Fruit fly (Drosophila melanogaster) whole organism, embryonic: Measurements from ENCODE around the gene CG3529.

ENCODE experiments used
- ATbp ChIP-seq: fragments of 200-800 bp; sonication (Bioruptor generic); optimal IDR thresholded peaks from 2 replicates; lab custom pipeline; 2017; ENCODE audit warnings: missing biosample characterization, mild to moderate bottlenecking, missing genetic modification characterization, missing genetic modification reagents
- B-H2 ChIP-seq: fragments of 200-800 bp; sonication (Bioruptor generic); optimal IDR thresholded peaks from 2 replicates; lab custom pipeline; 2018; ENCODE audit warnings: missing biosample characterization, mild to moderate bottlenecking, missing genetic modification characterization
- Bteb2 ChIP-seq: fragments of 200-800 bp; sonication (Bioruptor generic); optimal IDR thresholded peaks from 2 replicates; lab custom pipeline; 2016; ENCODE audit warnings: missing biosample characterization, missing genetic modification characterization
- CG1024 ChIP-seq: fragments of 200-800 bp; sonication (Bioruptor generic); IDR thresholded peaks from 2 replicates; pipeline ENCODE4 v1.3.6; 2022; ENCODE audit warnings: missing biosample characterization, missing genetic modification characterization
- CG10462 ChIP-seq: fragments of 200-800 bp; sonication (Bioruptor generic); optimal IDR thresholded peaks from 2 replicates; lab custom pipeline; 2016; ENCODE audit warnings: missing biosample characterization, missing genetic modification characterization
- CG11398 ChIP-seq: fragments of 200-800 bp; sonication (Bioruptor generic); optimal IDR thresholded peaks from 2 replicates; lab custom pipeline; 2016; ENCODE audit warnings: missing biosample characterization, missing genetic modification characterization
- CG15269 ChIP-seq: fragments of 200-800 bp; sonication (Bioruptor generic); optimal IDR thresholded peaks from 2 replicates; lab custom pipeline; 2018; ENCODE audit warnings: missing biosample characterization, mild to moderate bottlenecking, missing genetic modification characterization, moderate library complexity
- CG16815 ChIP-seq: fragments of 200-800 bp; sonication (Bioruptor generic); optimal IDR thresholded peaks from 3 replicates; lab custom pipeline; 2017; ENCODE audit warnings: missing biosample characterization, mild to moderate bottlenecking, missing genetic modification characterization
- CG17802 ChIP-seq: fragments of 200-800 bp; sonication (Bioruptor generic); optimal IDR thresholded peaks from 2 replicates; lab custom pipeline; 2018; ENCODE audit warnings: missing biosample characterization, mild to moderate bottlenecking, missing genetic modification characterization, moderate library complexity
- CG3065 ChIP-seq: fragments of 200-800 bp; sonication (Bioruptor generic); optimal IDR thresholded peaks from 2 replicates; lab custom pipeline; 2016; ENCODE audit warnings: missing biosample characterization, missing genetic modification characterization
- CG32767 ChIP-seq: fragments of 200-800 bp; sonication (Bioruptor generic); IDR thresholded peaks from 2 replicates; pipeline ENCODE4 v1.3.6; 2022; ENCODE audit warnings: missing biosample characterization, missing genetic modification characterization
- CG32772 ChIP-seq: fragments of 200-800 bp; sonication (Bioruptor generic); IDR thresholded peaks from 2 replicates; pipeline ENCODE4 v1.3.6; 2022; ENCODE audit warnings: missing biosample characterization, missing genetic modification characterization
- CG33557 ChIP-seq: fragments of 200-800 bp; sonication (Bioruptor generic); optimal IDR thresholded peaks from 2 replicates; lab custom pipeline; 2019; ENCODE audit warnings: missing biosample characterization, mild to moderate bottlenecking, missing genetic modification characterization, moderate library complexity
- CG3407 ChIP-seq: fragments of 200-800 bp; sonication (Bioruptor generic); optimal IDR thresholded peaks from 2 replicates; lab custom pipeline; 2018; ENCODE audit warnings: missing biosample characterization, mild to moderate bottlenecking, missing genetic modification characterization
- CG34224 ChIP-seq: fragments of 200-800 bp; sonication (Bioruptor generic); IDR thresholded peaks from 3 replicates; pipeline ENCODE4 v1.3.6; 2022; ENCODE audit warnings: missing biosample characterization, missing genetic modification characterization; ENCODE audit not compliant: partially characterized antibody
- CG6683 ChIP-seq: fragments of 200-800 bp; sonication (Bioruptor generic); optimal IDR thresholded peaks from 2 replicates; lab custom pipeline; 2017; ENCODE audit warnings: missing biosample characterization, mild to moderate bottlenecking, missing genetic modification characterization, missing genetic modification reagents
- CG7372 ChIP-seq: fragments of 200-800 bp; sonication (Bioruptor generic); IDR thresholded peaks from 2 replicates; pipeline ENCODE4 v1.3.6; 2022; ENCODE audit warnings: missing biosample characterization, missing genetic modification characterization
- CG7745 ChIP-seq: fragments of 200-800 bp; sonication (Bioruptor generic); optimal IDR thresholded peaks from 2 replicates; lab custom pipeline; 2018; ENCODE audit warnings: missing biosample characterization, mild to moderate bottlenecking, missing genetic modification characterization, moderate library complexity
- Dbx ChIP-seq: fragments of 200-800 bp; sonication (Bioruptor generic); IDR thresholded peaks from 3 replicates; pipeline ENCODE4 v1.3.6; 2022; ENCODE audit warnings: missing biosample characterization, missing genetic modification characterization
- Dfd ChIP-seq, 2 experiments: fragments of >200 bp; optimal IDR thresholded peaks; 2 replicates each; lab custom pipeline; 2017; ENCODE audit warnings: missing biosample characterization in 2 of 2, missing genetic modification characterization in 2 of 2
- Dp ChIP-seq: fragments of 200-800 bp; sonication (Bioruptor generic); optimal IDR thresholded peaks from 2 replicates; lab custom pipeline; 2018; ENCODE audit warnings: missing biosample characterization, mild to moderate bottlenecking, missing genetic modification characterization, moderate library complexity
- E2f1 ChIP-seq: fragments of 200-800 bp; sonication (Bioruptor generic); IDR thresholded peaks from 2 replicates; pipeline ENCODE4 v1.3.6; 2022; ENCODE audit warnings: missing biosample characterization, missing genetic modification characterization
- Ets65A ChIP-seq: fragments of 200-800 bp; sonication (Bioruptor generic); peaks from one replicate; lab custom pipeline; 2016; ENCODE audit warnings: missing biosample characterization, missing genetic modification characterization
- H2.0 ChIP-seq: fragments of 200-800 bp; sonication (Bioruptor generic); IDR thresholded peaks from 2 replicates; pipeline ENCODE4 v1.3.6; 2022; ENCODE audit warnings: missing biosample characterization, missing genetic modification characterization
- Lhr ChIP-seq: fragments of 200-800 bp; sonication (Bioruptor generic); optimal IDR thresholded peaks from 3 replicates; lab custom pipeline; 2017; ENCODE audit warnings: mild to moderate bottlenecking, missing biosample characterization, missing genetic modification reagents, missing genetic modification characterization
- Lpt ChIP-seq: fragments of >200 bp; optimal IDR thresholded peaks from 2 replicates; lab custom pipeline; 2018; ENCODE audit warnings: missing biosample characterization, missing genetic modification characterization
- MTF-1 ChIP-seq: fragments of 200-800 bp; sonication (Bioruptor generic); optimal IDR thresholded peaks from 2 replicates; lab custom pipeline; 2018; ENCODE audit warnings: missing biosample characterization, mild to moderate bottlenecking, missing genetic modification characterization, borderline replicate concordance
- Optix ChIP-seq: fragments of 200-800 bp; sonication (Bioruptor generic); IDR thresholded peaks from 3 replicates; pipeline ENCODE4 v1.3.6; 2022; ENCODE audit warnings: missing biosample characterization, missing genetic modification characterization
- Rx ChIP-seq: fragments of 200-800 bp; sonication (Bioruptor generic); IDR thresholded peaks from 2 replicates; pipeline ENCODE4 v1.3.6; 2022; ENCODE audit warnings: missing biosample characterization, missing genetic modification characterization
- Side ChIP-seq: fragments of 200-800 bp; sonication (Bioruptor generic); optimal IDR thresholded peaks from 2 replicates; lab custom pipeline; 2016; ENCODE audit warnings: missing biosample characterization, missing genetic modification characterization
- ac ChIP-seq: fragments of 200-800 bp; sonication (Bioruptor generic); optimal IDR thresholded peaks from 3 replicates; lab custom pipeline; 2017; ENCODE audit warnings: missing biosample characterization, mild to moderate bottlenecking, missing genetic modification characterization
- ato ChIP-seq: fragments of 200-800 bp; sonication (Bioruptor generic); IDR thresholded peaks from 2 replicates; pipeline ENCODE4 v1.3.6; 2022; ENCODE audit warnings: missing biosample characterization, missing genetic modification characterization; ENCODE audit not compliant: partially characterized antibody
- bab2 ChIP-seq: fragments of 200-800 bp; sonication (Bioruptor generic); optimal IDR thresholded peaks from 2 replicates; lab custom pipeline; 2016; ENCODE audit warnings: missing biosample characterization, missing genetic modification characterization
- caup ChIP-seq: fragments of 200-800 bp; sonication (Bioruptor generic); optimal IDR thresholded peaks from 3 replicates; lab custom pipeline; 2017; ENCODE audit warnings: missing biosample characterization, mild to moderate bottlenecking, missing genetic modification characterization, moderate library complexity; ENCODE audit not compliant: severe bottlenecking
- dmrt11E ChIP-seq: fragments of 200-800 bp; sonication (Bioruptor generic); optimal IDR thresholded peaks from 3 replicates; lab custom pipeline; 2018; ENCODE audit warnings: missing biosample characterization, mild to moderate bottlenecking, missing genetic modification characterization, moderate library complexity
- esg ChIP-seq: fragments of 200-800 bp; sonication (Bioruptor generic); conservative IDR thresholded peaks from 2 replicates; pipeline ENCODE4 v1.3.6; 2022; ENCODE audit warnings: missing biosample characterization, missing genetic modification characterization
- ewg ChIP-seq: fragments of 200-800 bp; sonication (Bioruptor generic); optimal IDR thresholded peaks from 3 replicates; lab custom pipeline; 2017; ENCODE audit warnings: mild to moderate bottlenecking, missing biosample characterization, missing genetic modification reagents, missing genetic modification characterization
- fu2 ChIP-seq: fragments of 200-800 bp; sonication (Bioruptor generic); optimal IDR thresholded peaks from 2 replicates; lab custom pipeline; 2016; ENCODE audit warnings: missing biosample characterization, missing genetic modification characterization
- gem ChIP-seq: fragments of 200-800 bp; sonication (Bioruptor generic); optimal IDR thresholded peaks from 2 replicates; lab custom pipeline; 2019; ENCODE audit warnings: missing biosample characterization, mild to moderate bottlenecking, missing genetic modification characterization, moderate library complexity
- h ChIP-seq: fragments of >200 bp; optimal IDR thresholded peaks from 2 replicates; lab custom pipeline; 2017
- ham ChIP-seq: fragments of 200-800 bp; sonication (Bioruptor generic); IDR thresholded peaks from 2 replicates; pipeline ENCODE4 v1.3.6; 2022; ENCODE audit warnings: missing biosample characterization, missing genetic modification characterization
- klu ChIP-seq: fragments of 200-800 bp; sonication (Bioruptor generic); IDR thresholded peaks from 2 replicates; pipeline ENCODE4 v1.3.6; 2022; ENCODE audit warnings: missing biosample characterization, missing genetic modification characterization
- onecut ChIP-seq: fragments of 200-800 bp; sonication (Bioruptor generic); IDR thresholded peaks from 2 replicates; pipeline ENCODE4 v1.3.6; 2022; ENCODE audit warnings: missing biosample characterization, missing genetic modification characterization
- pfk ChIP-seq: fragments of 200-800 bp; sonication (Bioruptor generic); optimal IDR thresholded peaks from 2 replicates; lab custom pipeline; 2018; ENCODE audit warnings: missing biosample characterization, mild to moderate bottlenecking, missing genetic modification characterization, moderate library complexity
- sna ChIP-seq: fragments of 200-800 bp; sonication (Bioruptor generic); IDR thresholded peaks from 2 replicates; pipeline ENCODE4 v1.3.6; 2022; ENCODE audit warnings: missing biosample characterization, missing genetic modification characterization; ENCODE audit not compliant: partially characterized antibody
- sr ChIP-seq: fragments of 200-800 bp; sonication (Bioruptor generic); IDR thresholded peaks from 3 replicates; pipeline ENCODE4 v1.3.6; 2022; ENCODE audit warnings: missing biosample characterization, missing genetic modification characterization
- tap ChIP-seq: fragments of 200-800 bp; optimal IDR thresholded peaks from 3 replicates; lab custom pipeline; 2019; ENCODE audit warnings: missing biosample characterization, mild to moderate bottlenecking, missing genetic modification characterization, moderate library complexity
- tin ChIP-seq: fragments of 200-800 bp; sonication (Bioruptor generic); optimal IDR thresholded peaks from 3 replicates; lab custom pipeline; 2016; ENCODE audit warnings: missing biosample characterization, missing genetic modification characterization
- vvl ChIP-seq: fragments of 200-800 bp; sonication (Bioruptor generic); IDR thresholded peaks from 2 replicates; pipeline ENCODE4 v1.3.6; 2022; ENCODE audit warnings: missing biosample characterization, missing genetic modification characterization
- wor ChIP-seq: fragments of 200-800 bp; sonication (Bioruptor generic); IDR thresholded peaks from 2 replicates; pipeline ENCODE4 v1.3.6; 2022; ENCODE audit warnings: missing biosample characterization, missing genetic modification characterization
- zen2 ChIP-seq: fragments of 200-800 bp; sonication (Bioruptor generic); IDR thresholded peaks from 3 replicates; pipeline ENCODE4 v1.3.6; 2022; ENCODE audit warnings: missing biosample characterization, missing genetic modification characterization; ENCODE audit not compliant: partially characterized antibody

CG3529 gene

DNA sequence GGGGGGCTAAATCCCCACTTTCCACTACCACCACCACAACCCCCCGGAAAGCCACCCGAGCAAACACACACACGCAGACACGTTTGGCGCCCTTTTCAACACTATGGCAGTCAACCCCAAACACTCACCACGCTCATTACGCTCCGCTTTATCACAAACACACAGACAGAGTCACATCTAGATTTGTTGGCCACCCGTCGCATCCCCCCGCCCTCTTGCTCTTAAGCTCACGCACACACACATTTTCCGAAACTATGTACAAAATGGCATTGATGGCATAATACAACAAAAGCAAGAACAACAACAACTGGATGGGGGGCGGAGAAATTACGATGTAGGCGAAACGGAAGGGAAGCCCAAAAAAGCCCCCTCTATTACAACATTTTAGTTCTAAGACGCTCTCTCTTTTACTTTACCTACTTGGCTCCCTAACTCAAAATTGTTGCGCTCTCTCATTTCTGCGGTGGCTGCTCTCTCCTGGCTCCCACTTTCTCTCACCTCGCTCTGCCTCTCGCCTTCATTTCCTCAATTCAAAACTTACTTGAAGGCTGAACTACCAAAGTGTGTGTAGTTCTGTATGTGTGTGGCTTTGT, 19.1 kb downstream of the CG3529 start (continued):
- no peak for TF ChIP-seq gem (tag; lab: Kevin White, UChicago)
- TF ChIP-seq CG7372 (GFP tag; lab: Robert Waterston, UW) = no peak
- no peak for TF ChIP-seq caup (GFP tag; lab: Kevin White, UChicago)
- TF ChIP-seq Lpt = no peak
- no peak for TF ChIP-seq ham (GFP tag; lab: Robert Waterston, UW)
- TF ChIP-seq ATbp (GFP tag; lab: Kevin White, UChicago) = no peak
- TF ChIP-seq CG1024 (GFP tag; lab: Robert Waterston, UW) = no peak
- TF ChIP-seq bab2 (GFP tag; lab: Kevin White, UChicago) = no peak
- 0 out of 3 replicates have a peak, but pooled peaks have one; percentile 16 for TF ChIP-seq Dbx
- no peak for TF ChIP-seq B-H2 (GFP tag; lab: Kevin White, UChicago)
- TF ChIP-seq ewg (GFP tag; lab: Kevin White, UChicago) = no peak
- TF ChIP-seq CG17802 (tag; lab: Kevin White, UChicago) = no peak
- TF ChIP-seq sna (GFP tag; lab: Robert Waterston, UW) = no peak
- 0 out of 2 replicates have a peak, but pooled peaks have one; percentile 28 for TF ChIP-seq CG32767 (GFP tag; lab: Robert Waterston, UW)
- no peak for TF ChIP-seq dmrt11E (tag; lab: Kevin White, UChicago)
- TF ChIP-seq Lhr (GFP tag; lab: Kevin White, UChicago) = no peak
- no peak for TF ChIP-seq CG10462
- no peak for TF ChIP-seq Rx
- TF ChIP-seq H2.0 (GFP tag; lab: Robert Waterston, UW) = no peak
- TF ChIP-seq Dp (GFP tag; lab: Kevin White, UChicago) = no peak
- no peak for TF ChIP-seq esg
- no peak for TF ChIP-seq h (lab: Kevin White, UChicago)
- TF ChIP-seq E2f1 (GFP tag; lab: Robert Waterston, UW) = no peak
- TF ChIP-seq fu2 (GFP tag; lab: Kevin White, UChicago) = no peak
- TF ChIP-seq CG3065 = no peak
- TF ChIP-seq tap (tag; lab: Kevin White, UChicago) = no peak
- no peak for TF ChIP-seq zen2
- peak; percentile 10 for TF ChIP-seq MTF-1 (GFP tag; lab: Kevin White, UChicago)
- no peak for TF ChIP-seq Dfd (GFP tag; optimal IDR thresholded peaks at IDR 0.05; lab: Kevin White, UChicago)
- TF ChIP-seq CG16815 (GFP tag; lab: Kevin White, UChicago) = no peak
- TF ChIP-seq CG32772 = no peak
- no peak for TF ChIP-seq wor
- TF ChIP-seq pfk (GFP tag; lab: Kevin White, UChicago) = no peak
- peak; percentile 15; the same call in 1 of the 2 replicates for TF ChIP-seq onecut (GFP tag; lab: Robert Waterston, UW)
- no peak for TF ChIP-seq CG6683 (GFP tag; lab: Kevin White, UChicago)
- no peak for TF ChIP-seq CG34224
- TF ChIP-seq Side (GFP tag; lab: Kevin White, UChicago) = peak; percentile 1
- TF ChIP-seq ato (GFP tag; lab: Robert Waterston, UW) = no peak
- peak; percentile 76 for TF ChIP-seq Ets65A (GFP tag; lab: Kevin White, UChicago)
- peak; percentile 29; the same call in 1 of the 2 replicates for TF ChIP-seq vvl (GFP tag; lab: Robert Waterston, UW)
- no peak for TF ChIP-seq tin (GFP tag; lab: Kevin White, UChicago)
- TF ChIP-seq ac (GFP tag; lab: Kevin White, UChicago) = no peak
- TF ChIP-seq CG3407 (GFP tag; lab: Kevin White, UChicago) = no peak
- no peak for TF ChIP-seq klu (GFP tag; lab: Robert Waterston, UW)
- TF ChIP-seq sr (GFP tag; lab: Robert Waterston, UW) = no peak
- TF ChIP-seq Bteb2 = no peak
- TF ChIP-seq Optix = no peak
- no peak for TF ChIP-seq CG7745 (tag; lab: Kevin White, UChicago)
- no peak for TF ChIP-seq CG11398 (GFP tag; lab: Kevin White, UChicago)
- TF ChIP-seq CG15269 (tag; lab: Kevin White, UChicago) = no peak
- peak; percentile 1 for TF ChIP-seq CG33557 (GFP tag; lab: Kevin White, UChicago)
